Fruit fly (Drosophila melanogaster) whole organism, adult: ENCODE results near the gene Hs6st.
A peak's percentile ranks its signal among the peaks of the same experiment; 100 is the strongest.

Source experiments
- CG11617 ChIP-seq: fragments of 200-800 bp; sonication (Bioruptor generic); optimal IDR thresholded peaks from 2 replicates; lab custom pipeline; 2017; ENCODE audit warnings: mild to moderate bottlenecking, missing biosample characterization, missing genetic modification reagents, missing genetic modification characterization
- CG12768 ChIP-seq: fragments of 200-800 bp; sonication (Bioruptor generic); optimal IDR thresholded peaks from 2 replicates; lab custom pipeline; 2017; ENCODE audit warnings: missing biosample characterization, missing genetic modification characterization, mild to moderate bottlenecking, moderate library complexity, missing genetic modification reagents
- CG14711 ChIP-seq: fragments of 200-800 bp; sonication (Bioruptor generic); optimal IDR thresholded peaks from 2 replicates; lab custom pipeline; 2018; ENCODE audit warnings: missing biosample characterization, mild to moderate bottlenecking, missing genetic modification characterization, moderate library complexity
- CG1620 ChIP-seq: fragments of 200-800 bp; sonication (Bioruptor generic); optimal IDR thresholded peaks from 2 replicates; lab custom pipeline; 2016; ENCODE audit warnings: missing biosample characterization, missing genetic modification characterization
- CG33017 ChIP-seq: fragments of 200-800 bp; sonication (Bioruptor generic); optimal IDR thresholded peaks from 2 replicates; lab custom pipeline; 2018; ENCODE audit warnings: missing biosample characterization, mild to moderate bottlenecking, missing genetic modification characterization, moderate library complexity
- CG5204 ChIP-seq: fragments of 200-800 bp; sonication (Bioruptor generic); optimal IDR thresholded peaks from 2 replicates; lab custom pipeline; 2016; ENCODE audit warnings: missing biosample characterization, missing genetic modification characterization
- CG7045 ChIP-seq: fragments of 200-800 bp; sonication (Bioruptor generic); optimal IDR thresholded peaks from 2 replicates; lab custom pipeline; 2017; ENCODE audit warnings: missing biosample characterization, mild to moderate bottlenecking, missing genetic modification characterization
- CG7101 ChIP-seq: fragments of 200-800 bp; sonication (Bioruptor generic); optimal IDR thresholded peaks from 2 replicates; lab custom pipeline; 2018; ENCODE audit warnings: missing biosample characterization, mild to moderate bottlenecking, missing genetic modification characterization, moderate library complexity
- Clk ChIP-seq: fragments of 200-800 bp; sonication (Bioruptor generic); optimal IDR thresholded peaks from 2 replicates; lab custom pipeline; 2017; ENCODE audit warnings: missing biosample characterization, missing genetic modification characterization
- Crg-1 ChIP-seq: fragments of 200-800 bp; sonication (Bioruptor generic); optimal IDR thresholded peaks from 2 replicates; lab custom pipeline; 2016; ENCODE audit warnings: missing biosample characterization, missing genetic modification characterization
- Hr96 ChIP-seq: fragments of 200-800 bp; sonication (Bioruptor generic); optimal IDR thresholded peaks from 2 replicates; lab custom pipeline; 2016; ENCODE audit warnings: missing biosample characterization, missing genetic modification characterization
- Mnt ChIP-seq: fragments of 200-800 bp; sonication (Bioruptor generic); optimal IDR thresholded peaks from 2 replicates; lab custom pipeline; 2016; ENCODE audit warnings: missing biosample characterization, mild to moderate bottlenecking, missing genetic modification characterization
- bab1 ChIP-seq: fragments of 200-800 bp; sonication (Bioruptor generic); optimal IDR thresholded peaks from 3 replicates; lab custom pipeline; 2019; ENCODE audit warnings: missing biosample characterization, mild to moderate bottlenecking, missing genetic modification characterization, moderate library complexity
- cic ChIP-seq: fragments of 200-800 bp; sonication (Bioruptor generic); optimal IDR thresholded peaks from 2 replicates; lab custom pipeline; 2017; ENCODE audit warnings: missing biosample characterization, mild to moderate bottlenecking, missing genetic modification characterization, moderate library complexity
- cnc ChIP-seq, 2 experiments: fragments of >200 bp; optimal IDR thresholded peaks; 2 replicates each; lab custom pipeline; 2017
- kay ChIP-seq: fragments of 200-800 bp; sonication (Bioruptor generic); peaks from one replicate; lab custom pipeline; 2016; ENCODE audit warnings: missing biosample characterization, missing genetic modification characterization, borderline replicate concordance
- ovo ChIP-seq: fragments of 200-800 bp; sonication (Bioruptor generic); optimal IDR thresholded peaks from 2 replicates; lab custom pipeline; 2016; ENCODE audit warnings: missing biosample characterization, missing genetic modification characterization
- pad ChIP-seq: fragments of 200-800 bp; sonication (Bioruptor generic); optimal IDR thresholded peaks from 3 replicates; lab custom pipeline; 2017; ENCODE audit warnings: missing biosample characterization, missing genetic modification characterization, mild to moderate bottlenecking, moderate library complexity, missing genetic modification reagents
- tj ChIP-seq: fragments of 200-800 bp; sonication (Bioruptor generic); optimal IDR thresholded peaks from 3 replicates; lab custom pipeline; 2017; ENCODE audit warnings: missing biosample characterization, mild to moderate bottlenecking, missing genetic modification characterization, moderate library complexity
- toe ChIP-seq: fragments of 200-800 bp; sonication (Bioruptor generic); optimal IDR thresholded peaks from 2 replicates; lab custom pipeline; 2016; ENCODE audit warnings: missing biosample characterization, missing genetic modification characterization

Gene Hs6st

dm6 chr3R:20031764-20032079 is 23.4 kb upstream of the Hs6st start, which contains the start of gene idc:
idc (plus strand) TSS chr3R:20031823.
- no peak for TF ChIP-seq Clk (GFP tag; lab: Kevin White, UChicago)
- TF ChIP-seq CG7045 = no peak
- no peak for TF ChIP-seq CG5204
- no peak for TF ChIP-seq Mnt (GFP tag; lab: Kevin White, UChicago)
- peak; percentile 59 for TF ChIP-seq CG11617 (GFP tag; lab: Kevin White, UChicago)
- TF ChIP-seq cic (GFP tag; lab: Kevin White, UChicago) = no peak

- TF ChIP-seq pad = peak; percentile 65
- TF ChIP-seq CG11617 (GFP tag; lab: Kevin White, UChicago) = peak; percentile 85
- TF ChIP-seq ovo (GFP tag; lab: Kevin White, UChicago) = peak; percentile 33
- peak; percentile 42 for TF ChIP-seq Hr96 (GFP tag; lab: Kevin White, UChicago)
- TF ChIP-seq cic (GFP tag; lab: Kevin White, UChicago) = peak; percentile 1
- peak; percentile 55 for TF ChIP-seq Crg-1 (GFP tag; lab: Kevin White, UChicago)
- TF ChIP-seq toe (GFP tag; lab: Kevin White, UChicago) = peak; percentile 86
- TF ChIP-seq CG1620 = peak; percentile 59
- peak; percentile 77 for TF ChIP-seq CG12768 (GFP tag; lab: Kevin White, UChicago)
- peak; percentile 54 for TF ChIP-seq tj (GFP tag; lab: Kevin White, UChicago)
- TF ChIP-seq cnc (optimal IDR thresholded peaks at IDR 0.05; lab: Kevin White, UChicago) = no peak
- peak; percentile 79 for TF ChIP-seq CG7045
- peak; percentile 49 for TF ChIP-seq Mnt (GFP tag; lab: Kevin White, UChicago)
- no peak for TF ChIP-seq bab1 (GFP tag; lab: Kevin White, UChicago)
- peak; percentile 72 for TF ChIP-seq CG5204
- peak; percentile 76 for TF ChIP-seq CG7101
- peak; percentile 58 for TF ChIP-seq CG14711
- peak; percentile 54 for TF ChIP-seq CG33017 (tag; lab: Kevin White, UChicago)
- peak; percentile 67 for TF ChIP-seq Clk (GFP tag; lab: Kevin White, UChicago)
- TF ChIP-seq kay = no peak
These were observed 22.9 kb upstream of the Hs6st start, which contains the start of gene trem for dm6 chr3R:20031043-20031763. trem (minus strand) TSS chr3R:20031309.

- TF ChIP-seq ovo (GFP tag; lab: Kevin White, UChicago) (no peak), Crg-1 (GFP tag; lab: Kevin White, UChicago) (no peak), CG7045 (no peak), CG5204 (no peak), cnc (optimal IDR thresholded peaks at IDR 0.05; lab: Kevin White, UChicago) (no peak), pad (no peak), Mnt (GFP tag; lab: Kevin White, UChicago) (no peak), CG11617 (GFP tag; lab: Kevin White, UChicago) (no peak)
These were observed 19.5 kb upstream of the Hs6st start, which contains the start of the genes CG4424 and CG4854 for dm6 chr3R:20027841-20028240. CG4424 (minus strand) TSS chr3R:20028040. CG4854 (plus strand) TSS chr3R:20028058.

dm6 chr3R:20021152-20021769 is 12.9 kb upstream of the Hs6st start, which contains the start of the genes PIG-L and psidin:
PIG-L (minus strand) TSS chr3R:20021338.
psidin (plus strand) TSS chr3R:20021704.
- peak; percentile 69 for TF ChIP-seq tj (GFP tag; lab: Kevin White, UChicago)
- peak; percentile 62 for TF ChIP-seq ovo (GFP tag; lab: Kevin White, UChicago)
- peak; percentile 94 for TF ChIP-seq CG5204
- peak; percentile 80 for TF ChIP-seq CG33017 (tag; lab: Kevin White, UChicago)
- TF ChIP-seq CG1620 = peak; percentile 87
- TF ChIP-seq bab1 (GFP tag; lab: Kevin White, UChicago) = peak; percentile 25
- TF ChIP-seq toe (GFP tag; lab: Kevin White, UChicago) = peak; percentile 84
- TF ChIP-seq kay = no peak
- TF ChIP-seq cic (GFP tag; lab: Kevin White, UChicago) = peak; percentile 14
- TF ChIP-seq Clk (GFP tag; lab: Kevin White, UChicago) = peak; percentile 10
- peak; percentile 80 for TF ChIP-seq CG7101
- peak; percentile 26 for TF ChIP-seq Mnt (GFP tag; lab: Kevin White, UChicago)
- peak; percentile 64 for TF ChIP-seq Crg-1 (GFP tag; lab: Kevin White, UChicago)
- peak; percentile 61 for TF ChIP-seq pad
- no peak for TF ChIP-seq cnc (optimal IDR thresholded peaks at IDR 0.05; lab: Kevin White, UChicago)
- peak; percentile 92 for TF ChIP-seq CG11617 (GFP tag; lab: Kevin White, UChicago)
- TF ChIP-seq CG12768 (GFP tag; lab: Kevin White, UChicago) = peak; percentile 58
- peak; percentile 86 for TF ChIP-seq Hr96 (GFP tag; lab: Kevin White, UChicago)
- peak; percentile 59 for TF ChIP-seq CG14711
- TF ChIP-seq CG7045 = peak; percentile 85

dm6 chr3R:20013404-20013922 is 5.2 kb upstream of the Hs6st start, which contains the start of the genes CG17190 and CG4836:
CG17190 (minus strand) TSS chr3R:20013504.
CG4836 (plus strand) TSS chr3R:20013872.
- no peak for TF ChIP-seq CG33017 (tag; lab: Kevin White, UChicago)
- TF ChIP-seq kay = no peak
- TF ChIP-seq CG11617 (GFP tag; lab: Kevin White, UChicago) = no peak
- TF ChIP-seq CG12768 (GFP tag; lab: Kevin White, UChicago) = no peak
- TF ChIP-seq cnc (optimal IDR thresholded peaks at IDR 0.05; lab: Kevin White, UChicago) = no peak
- no peak for TF ChIP-seq Mnt (GFP tag; lab: Kevin White, UChicago)
- no peak for TF ChIP-seq CG1620
- no peak for TF ChIP-seq Clk (GFP tag; lab: Kevin White, UChicago)
